Fruit fly (Drosophila melanogaster): ENCODE results near the gene InR.

InR gene

dm6 chr3R:21566367-21566766 lies 52.8 kb downstream of the InR start:
- TF ChIP-seq CG10669 (GFP tag; optimal IDR thresholded peaks at IDR 0.05) (no peak), topi (GFP tag; optimal IDR thresholded peaks at IDR 0.05) (no peak), fd85E (GFP tag; optimal IDR thresholded peaks at IDR 0.05) (no peak), CG11762 (GFP tag; optimal IDR thresholded peaks at IDR 0.05; ENCODE audit: insufficient read depth) (no peak), Ets96B (tag; optimal IDR thresholded peaks at IDR 0.05) (no peak), CG8632 (GFP tag; optimal IDR thresholded peaks at IDR 0.05) (no peak), eg (GFP tag; IDR thresholded peaks at IDR 0.05) (no peak), achi (GFP tag; optimal IDR thresholded peaks at IDR 0.05) (no peak), Ets21C (GFP tag; optimal IDR thresholded peaks at IDR 0.05) (no peak), acj6 (GFP tag; optimal IDR thresholded peaks at IDR 0.05) (no peak), svp (GFP tag) (no peak), fd59A (GFP tag; optimal IDR thresholded peaks at IDR 0.05) (no peak), CG9139 (GFP tag; optimal IDR thresholded peaks at IDR 0.05) (no peak), CG31627 (GFP tag; optimal IDR thresholded peaks at IDR 0.05) (no peak), CG34406 (GFP tag; optimal IDR thresholded peaks at IDR 0.05) (no peak)

- TF ChIP-seq Ets21C (GFP tag; optimal IDR thresholded peaks at IDR 0.05) (no peak), Eip78C (GFP tag) (peak; percentile 27)
Measured at dm6 chr3R:21563306-21563705, 55.8 kb downstream of the InR start.

- TF ChIP-seq CG6808 (GFP tag; optimal IDR thresholded peaks at IDR 0.05) = peak; percentile 5
- TF ChIP-seq svp (GFP tag) = peak; percentile 30
- no peak for TF ChIP-seq dac (GFP tag; optimal IDR thresholded peaks at IDR 0.05)
- peak; percentile 19 for TF ChIP-seq CG9139 (GFP tag; optimal IDR thresholded peaks at IDR 0.05)
- peak; percentile 19 for TF ChIP-seq CG3919 (GFP tag; optimal IDR thresholded peaks at IDR 0.05)
- TF ChIP-seq ss (GFP tag; optimal IDR thresholded peaks at IDR 0.05) = peak in 1 of 2 experiments; percentile 2
- peak; percentile 24; the same call in 1 of the 2 replicates for TF ChIP-seq CG15336 (GFP tag; IDR thresholded peaks at IDR 0.05)
- no peak for TF ChIP-seq Smox (GFP tag; optimal IDR thresholded peaks at IDR 0.05)
Measured at dm6 chr3R:21561427-21561872, 57.7 kb downstream of the InR start.

dm6 chr3R:21557884-21558283 lies 61.2 kb downstream of the InR start:
- TF ChIP-seq CG16779 (tag; optimal IDR thresholded peaks at IDR 0.05) (no peak), CG11294 (GFP tag; IDR thresholded peaks at IDR 0.05) (no peak), achi (GFP tag; optimal IDR thresholded peaks at IDR 0.05) (no peak), Eip93F (GFP tag; optimal IDR thresholded peaks at IDR 0.05) (no peak), CG6808 (GFP tag; optimal IDR thresholded peaks at IDR 0.05) (no peak), CG7368 (GFP tag; optimal IDR thresholded peaks at IDR 0.05) (no peak), dsx (GFP tag; optimal IDR thresholded peaks at IDR 0.05; ENCODE audit: poor library complexity, severe bottlenecking) (no peak), Ets21C (GFP tag; optimal IDR thresholded peaks at IDR 0.05) (no peak), CG11902 (GFP tag; optimal IDR thresholded peaks at IDR 0.05) (no peak), topi (GFP tag; optimal IDR thresholded peaks at IDR 0.05) (no peak), Eip75B (GFP tag; optimal IDR thresholded peaks at IDR 0.05) (no peak), Ets96B (tag; optimal IDR thresholded peaks at IDR 0.05) (no peak), fd59A (GFP tag; optimal IDR thresholded peaks at IDR 0.05) (no peak), CG3919 (GFP tag; optimal IDR thresholded peaks at IDR 0.05) (no peak), Lpt (GFP tag; optimal IDR thresholded peaks at IDR 0.05) (no peak)

- no peak for TF ChIP-seq Smox (GFP tag; optimal IDR thresholded peaks at IDR 0.05)
- no peak for TF ChIP-seq CG6792 (GFP tag; optimal IDR thresholded peaks at IDR 0.05)
- TF ChIP-seq vri (GFP tag; optimal IDR thresholded peaks at IDR 0.05) = no peak
- no peak for TF ChIP-seq pdm3 (GFP tag; optimal IDR thresholded peaks at IDR 0.05)
- no peak for TF ChIP-seq CG7368 (GFP tag; optimal IDR thresholded peaks at IDR 0.05)
- no peak for TF ChIP-seq CG3032 (tag; optimal IDR thresholded peaks at IDR 0.05)
- no peak for TF ChIP-seq dac (GFP tag; optimal IDR thresholded peaks at IDR 0.05)
- TF ChIP-seq CG8319 (GFP tag; optimal IDR thresholded peaks at IDR 0.05) = no peak
- no peak for TF ChIP-seq esn (GFP tag; optimal IDR thresholded peaks at IDR 0.05)
- TF ChIP-seq fd85E (GFP tag; optimal IDR thresholded peaks at IDR 0.05) = no peak
- TF ChIP-seq dsx (GFP tag; optimal IDR thresholded peaks at IDR 0.05; ENCODE audit: poor library complexity, severe bottlenecking) = no peak
- no peak for TF ChIP-seq CG15336 (GFP tag; IDR thresholded peaks at IDR 0.05)
- no peak for TF ChIP-seq CG9139 (GFP tag; optimal IDR thresholded peaks at IDR 0.05)
- no peak for TF ChIP-seq Hr38 (GFP tag; optimal IDR thresholded peaks at IDR 0.05)
- no peak for TF ChIP-seq CG8632 (GFP tag; optimal IDR thresholded peaks at IDR 0.05)
- TF ChIP-seq Eip75B (GFP tag; optimal IDR thresholded peaks at IDR 0.05) = no peak
Measured at dm6 chr3R:21557052-21557451, 62.1 kb downstream of the InR start, which contains the start of gene slou. slou (minus strand) TSS chr3R:21557182.

Data from whole organism, prepupa.